Worm (Caenorhabditis elegans) whole organism, late embryonic: ENCODE measurements around the gene Y37H2A.11.
A peak's percentile ranks its signal among the peaks of the same experiment; 100 is the strongest.

Experiments
- C08G9.2 ChIP-seq: sonication (generic microtip); optimal IDR thresholded peaks from 2 replicates; lab custom pipeline; 2016; ENCODE audit warnings: mild to moderate bottlenecking, missing genetic modification characterization, moderate library complexity, missing compliant biosample characterization
- F13H6.1 ChIP-seq: sonication (generic microtip); optimal IDR thresholded peaks from 2 replicates; lab custom pipeline; 2016; ENCODE audit warnings: missing genetic modification characterization, missing compliant biosample characterization
- T23F11.4 ChIP-seq: fragments of 200-800 bp; sonication (Bioruptor generic); optimal IDR thresholded peaks from 2 replicates; lab custom pipeline; 2018; ENCODE audit warnings: mild to moderate bottlenecking, missing genetic modification characterization, missing compliant biosample characterization
- ahr-1 ChIP-seq: sonication (generic microtip); optimal IDR thresholded peaks from 2 replicates; lab custom pipeline; 2016; ENCODE audit warnings: missing genetic modification characterization, missing compliant biosample characterization
- ama-1 ChIP-seq: fragments of 150-350 bp; optimal IDR thresholded peaks from 2 replicates; lab custom pipeline; 2014
- ceh-14 ChIP-seq: sonication (generic microtip); optimal IDR thresholded peaks from 2 replicates; lab custom pipeline; 2016; ENCODE audit warnings: missing genotype, missing genetic modification characterization, missing compliant biosample characterization
- ceh-19 ChIP-seq: fragments of 200-800 bp; sonication (Bioruptor generic); optimal IDR thresholded peaks from 2 replicates; lab custom pipeline; 2018; ENCODE audit warnings: mild to moderate bottlenecking, missing genetic modification characterization, missing compliant biosample characterization
- ceh-45 ChIP-seq: fragments of 200-800 bp; sonication (Bioruptor generic); IDR thresholded peaks from 2 replicates; pipeline ENCODE4 v1.3.6; 2022; ENCODE audit warnings: missing genetic modification reagents, missing genetic modification characterization, missing compliant biosample characterization
- ceh-48 ChIP-seq: sonication (generic microtip); optimal IDR thresholded peaks from 2 replicates; lab custom pipeline; 2016; ENCODE audit warnings: missing genetic modification characterization, inconsistent platforms, missing compliant biosample characterization
- dmd-4 ChIP-seq: sonication (generic microtip); optimal IDR thresholded peaks from 2 replicates; lab custom pipeline; 2016; ENCODE audit warnings: borderline replicate concordance, missing genetic modification characterization, missing compliant biosample characterization
- dve-1 ChIP-seq: sonication (generic microtip); optimal IDR thresholded peaks from 2 replicates; lab custom pipeline; 2017; ENCODE audit warnings: antibody characterized with exemption, mild to moderate bottlenecking, missing genetic modification characterization, missing compliant biosample characterization
- elt-4 ChIP-seq: sonication (generic microtip); optimal IDR thresholded peaks from 2 replicates; lab custom pipeline; 2016; ENCODE audit warnings: missing genetic modification characterization, missing compliant biosample characterization
- ets-4 ChIP-seq: sonication (generic microtip); optimal IDR thresholded peaks from 2 replicates; lab custom pipeline; 2016; ENCODE audit warnings: missing genetic modification characterization, missing compliant biosample characterization
- eyg-1 ChIP-seq: sonication (generic microtip); optimal IDR thresholded peaks from 2 replicates; lab custom pipeline; 2016; ENCODE audit warnings: missing genotype, missing genetic modification characterization, missing compliant biosample characterization
- fkh-6 ChIP-seq: sonication (generic microtip); optimal IDR thresholded peaks from 2 replicates; lab custom pipeline; 2016; ENCODE audit warnings: missing genetic modification characterization, missing compliant biosample characterization
- gmeb-2 ChIP-seq: sonication (generic microtip); optimal IDR thresholded peaks from 2 replicates; lab custom pipeline; 2016; ENCODE audit warnings: missing genetic modification characterization, inconsistent platforms, missing compliant biosample characterization
- hlh-15 ChIP-seq: sonication (generic microtip); optimal IDR thresholded peaks from 2 replicates; lab custom pipeline; 2016; ENCODE audit warnings: missing genetic modification characterization, missing compliant biosample characterization
- hlh-30 ChIP-seq: sonication (generic microtip); optimal IDR thresholded peaks from 2 replicates; lab custom pipeline; 2017; ENCODE audit warnings: antibody characterized with exemption, missing genetic modification characterization, missing compliant biosample characterization; ENCODE audit not compliant: insufficient read depth
- lin-11 ChIP-seq: fragments of 200-800 bp; sonication (Bioruptor generic); optimal IDR thresholded peaks from 2 replicates; lab custom pipeline; 2018; ENCODE audit warnings: mild to moderate bottlenecking, missing genetic modification characterization, missing compliant biosample characterization
- nfya-1 ChIP-seq: sonication (generic microtip); optimal IDR thresholded peaks from 2 replicates; lab custom pipeline; 2017; ENCODE audit warnings: missing genetic modification characterization, mild to moderate bottlenecking, missing compliant biosample characterization, antibody characterized with exemption, moderate library complexity
- nhr-11 ChIP-seq: fragments of 150-350 bp; optimal IDR thresholded peaks from 2 replicates; lab custom pipeline; 2014; ENCODE audit warnings: missing biosample characterization, missing genetic modification characterization
- npax-4 ChIP-seq: sonication (generic microtip); optimal IDR thresholded peaks from 2 replicates; lab custom pipeline; 2016; ENCODE audit warnings: missing genetic modification characterization, missing compliant biosample characterization
- pag-3 ChIP-seq: sonication (generic microtip); optimal IDR thresholded peaks from 2 replicates; lab custom pipeline; 2016; ENCODE audit warnings: missing compliant biosample characterization, missing genetic modification characterization, borderline replicate concordance
- pat-9 ChIP-seq: fragments of 200-800 bp; sonication (Bioruptor generic); optimal IDR thresholded peaks from 2 replicates; lab custom pipeline; 2018; ENCODE audit warnings: mild to moderate bottlenecking, missing genetic modification characterization, moderate library complexity, missing compliant biosample characterization
- pax-1 ChIP-seq: fragments of 150-350 bp; optimal IDR thresholded peaks from 2 replicates; lab custom pipeline; 2014; ENCODE audit warnings: missing biosample characterization, missing genetic modification characterization
- pha-4 ChIP-seq: fragments of 150-350 bp; optimal IDR thresholded peaks from 2 replicates; lab custom pipeline; 2018; ENCODE audit warnings: missing biosample characterization, missing genetic modification reagents, missing genetic modification characterization
- pros-1 ChIP-seq: fragments of 150-350 bp; optimal IDR thresholded peaks from 2 replicates; lab custom pipeline; 2014; ENCODE audit warnings: missing biosample characterization, missing genetic modification reagents, missing genetic modification characterization
- ref-2 ChIP-seq: sonication (generic microtip); optimal IDR thresholded peaks from 2 replicates; lab custom pipeline; 2016; ENCODE audit warnings: missing genetic modification characterization, missing compliant biosample characterization
- rnt-1 ChIP-seq: sonication (generic microtip); optimal IDR thresholded peaks from 2 replicates; lab custom pipeline; 2016; ENCODE audit warnings: missing genetic modification characterization, missing compliant biosample characterization
- sdc-2 ChIP-seq: sonication (generic microtip); optimal IDR thresholded peaks from 2 replicates; lab custom pipeline; 2016; ENCODE audit warnings: missing genotype, missing genetic modification characterization, missing compliant biosample characterization
- sox-2 ChIP-seq: fragments of 200-800 bp; sonication (Bioruptor generic); IDR thresholded peaks from 2 replicates; pipeline ENCODE4 v1.3.6; 2022; ENCODE audit warnings: missing genetic modification reagents, missing genetic modification characterization, missing compliant biosample characterization
- tbx-7 ChIP-seq: sonication (generic microtip); optimal IDR thresholded peaks from 2 replicates; lab custom pipeline; 2016; ENCODE audit warnings: missing genotype, missing genetic modification characterization, missing compliant biosample characterization
- ztf-16 ChIP-seq: sonication (generic microtip); optimal IDR thresholded peaks from 2 replicates; lab custom pipeline; 2017; ENCODE audit warnings: missing genetic modification characterization, missing compliant biosample characterization

Y37H2A.11 gene

DNA sequence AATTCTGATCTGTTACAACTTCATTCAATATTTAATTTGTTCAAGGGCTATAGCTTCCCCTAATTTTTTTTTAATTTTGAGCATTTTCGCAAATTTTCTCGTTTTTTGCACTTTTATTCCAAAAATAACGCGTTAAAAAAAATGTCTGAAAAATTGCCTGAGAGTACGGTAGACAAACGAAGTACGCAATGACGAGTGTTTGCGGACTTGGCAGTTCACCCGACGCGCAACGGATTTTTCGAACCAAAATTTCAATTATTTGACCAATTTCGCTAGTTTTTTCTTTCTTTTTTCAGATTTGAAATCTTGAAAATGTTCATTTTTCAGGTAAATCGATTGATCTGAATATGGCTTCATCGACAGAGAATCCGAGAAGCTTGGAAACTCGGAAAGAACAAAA lies 14.1 kb upstream of the Y37H2A.11 start, which contains the start of gene fbxa-211:
fbxa-211 (plus strand) TSS at position 328 of the 400 bp plus-strand sequence.
- TF ChIP-seq ceh-45 (GFP tag; lab: Robert Waterston, UW) (no peak), dmd-4 (tag; lab: Kevin White, UChicago) (no peak), pha-4 (tag; lab: Kevin White, UChicago) (no peak), ahr-1 (tag; lab: Kevin White, UChicago) (no peak), ama-1 (lab: Kevin White, UChicago) (no peak), hlh-15 (tag; lab: Kevin White, UChicago) (no peak), sdc-2 (no peak), sox-2 (GFP tag; lab: Robert Waterston, UW) (no peak), elt-4 (tag; lab: Kevin White, UChicago) (no peak), nfya-1 (tag; lab: Kevin White, UChicago) (no peak), ztf-16 (no peak)

DNA sequence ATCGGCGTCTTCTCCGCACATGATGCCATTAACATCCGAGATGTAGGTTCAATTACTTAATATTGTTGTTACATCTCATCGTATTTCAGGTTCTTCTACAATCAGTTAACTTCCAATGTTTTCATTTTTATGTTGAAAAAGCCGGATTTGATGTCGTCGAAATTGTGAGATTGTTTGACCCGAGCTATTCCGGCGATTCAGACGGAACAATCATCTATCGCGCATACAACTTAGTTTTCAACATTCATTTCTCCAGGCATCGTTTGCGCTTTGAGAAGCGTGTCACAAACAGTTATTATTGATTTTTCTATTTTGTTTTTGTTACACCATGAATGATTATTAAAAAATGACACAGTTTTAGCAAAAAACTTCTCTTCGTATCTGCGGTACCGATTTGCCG lies 12.7 kb upstream of the Y37H2A.11 start:
- TF ChIP-seq pax-1 (tag; lab: Kevin White, UChicago), result no peak
- TF ChIP-seq ceh-48 (tag; lab: Kevin White, UChicago), result no peak
- TF ChIP-seq rnt-1 (tag; lab: Kevin White, UChicago), result no peak
- no peak for TF ChIP-seq gmeb-2 (tag; lab: Kevin White, UChicago)
- no peak for TF ChIP-seq pag-3 (tag; lab: Kevin White, UChicago)
- no peak for TF ChIP-seq ref-2
- no peak for TF ChIP-seq ets-4 (tag; lab: Kevin White, UChicago)

DNA sequence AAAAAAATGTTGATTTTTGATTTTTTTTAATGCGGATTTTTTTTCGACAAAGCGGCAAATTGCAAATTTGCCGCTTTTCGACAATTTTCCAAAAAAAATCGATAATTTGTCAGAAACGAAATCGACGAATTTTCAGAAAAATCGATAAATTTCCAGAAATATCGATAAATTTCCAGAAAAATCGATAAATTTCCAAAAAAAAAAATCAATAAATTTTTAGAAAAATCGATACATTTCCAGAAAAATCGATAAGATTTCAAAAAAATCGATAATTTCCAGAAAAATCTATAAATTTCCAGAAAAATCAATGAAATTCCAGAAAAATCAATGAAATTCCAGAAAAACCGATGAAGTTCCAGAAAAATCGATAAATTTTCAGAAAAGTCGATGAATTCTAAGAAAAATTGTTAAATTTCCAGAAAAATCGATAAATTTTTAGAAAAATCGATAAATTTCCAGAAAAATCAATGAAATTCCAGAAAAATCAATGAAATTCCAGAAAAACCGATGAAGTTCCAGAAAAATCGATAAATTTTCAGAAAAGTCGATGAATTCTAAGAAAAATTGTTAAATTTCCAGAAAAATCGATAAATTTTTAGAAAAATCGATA lies 11.5 kb upstream of the Y37H2A.11 start:
- peak; percentile 55 for TF ChIP-seq ceh-48 (tag; lab: Kevin White, UChicago)

DNA sequence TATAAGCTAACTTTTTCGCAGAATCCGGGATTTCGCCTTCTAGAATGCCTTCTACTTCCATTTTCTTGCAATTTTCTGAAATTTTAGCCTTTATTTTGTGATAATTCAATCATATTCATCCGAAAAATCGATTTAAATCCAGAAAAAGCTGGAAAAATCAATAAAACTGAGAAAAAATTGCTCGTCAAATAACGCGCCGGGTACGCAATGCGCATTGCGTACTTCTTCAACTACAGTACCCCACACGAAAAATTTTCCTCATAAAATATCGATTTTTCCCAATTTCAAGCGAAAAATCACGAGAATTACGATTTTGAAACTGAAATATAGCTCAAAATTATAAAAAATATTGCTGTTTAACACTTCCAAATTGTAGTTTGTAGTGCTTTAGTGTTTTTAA lies 10.2 kb upstream of the Y37H2A.11 start, which contains the start of gene Y37H2A.12:
Y37H2A.12 (minus strand) TSS at position 81 of the 400 bp plus-strand sequence.
- TF ChIP-seq hlh-30 (no peak), ztf-16 (no peak), T23F11.4 (GFP tag; lab: Kevin White, UChicago) (no peak), dve-1 (tag; lab: Kevin White, UChicago) (no peak), eyg-1 (no peak), pros-1 (tag; lab: Kevin White, UChicago) (no peak), ceh-45 (GFP tag; lab: Robert Waterston, UW) (no peak), pat-9 (tag; lab: Kevin White, UChicago) (no peak), elt-4 (tag; lab: Kevin White, UChicago) (no peak), tbx-7 (tag; lab: Kevin White, UChicago) (no peak), F13H6.1 (no peak), gmeb-2 (tag; lab: Kevin White, UChicago) (no peak), ceh-14 (no peak), lin-11 (tag; lab: Kevin White, UChicago) (no peak), ceh-19 (GFP tag; lab: Kevin White, UChicago) (no peak)

DNA sequence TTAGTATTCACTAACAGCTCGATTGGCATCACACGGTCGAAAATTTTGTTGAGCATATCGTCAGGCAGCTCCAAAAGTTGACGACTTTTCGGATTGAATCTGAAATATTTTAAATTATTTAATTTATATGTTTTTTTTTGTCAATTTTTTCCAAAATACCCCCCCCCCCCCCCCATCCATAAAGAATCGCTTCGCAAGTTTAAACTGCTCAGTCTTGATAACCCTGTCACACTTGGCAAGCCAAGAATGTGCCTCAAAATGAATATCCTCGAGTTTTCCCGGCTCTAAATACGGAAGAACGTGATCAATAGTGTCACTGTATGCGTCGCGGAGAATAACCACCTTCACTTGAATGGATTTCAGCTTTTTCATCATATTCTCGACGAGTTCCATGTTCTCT lies 8.1 kb upstream of the Y37H2A.11 start, which contains the start of gene Y37H2A.18:
Y37H2A.18 (minus strand) TSS at position 101 of the 400 bp plus-strand sequence.
- TF ChIP-seq C08G9.2, result no peak
- TF ChIP-seq nhr-11 (tag; lab: Kevin White, UChicago), result no peak
- no peak for TF ChIP-seq hlh-30
- no peak for TF ChIP-seq ceh-14
- TF ChIP-seq dve-1 (tag; lab: Kevin White, UChicago), result no peak
- TF ChIP-seq fkh-6, result no peak
- TF ChIP-seq eyg-1, result no peak
- no peak for TF ChIP-seq npax-4 (tag; lab: Kevin White, UChicago)
- TF ChIP-seq, all 69 proteins: peak for 0
